Fruit fly (Drosophila melanogaster) whole organism: ENCODE results near the gene Iru.

Experiments used
- CG8478 ChIP-seq: fragments of >200 bp; optimal IDR thresholded peaks from 2 replicates; lab custom pipeline; 2018; ENCODE audit warnings: inconsistent platforms
- Dll ChIP-seq: fragments of >200 bp; optimal IDR thresholded peaks from 2 replicates; lab custom pipeline; 2017
- EcR ChIP-seq, 2 experiments: fragments of >200 bp; optimal IDR thresholded peaks; 2 replicates each; lab custom pipeline; 2017; ENCODE audit warnings: missing biosample characterization in 2 of 2, missing genetic modification characterization in 2 of 2, missing genetic modification reagents in 2 of 2
- pan ChIP-seq: fragments of >200 bp; optimal IDR thresholded peaks from 2 replicates; lab custom pipeline; 2017
- psq ChIP-seq: fragments of >200 bp; optimal IDR thresholded peaks from 2 replicates; lab custom pipeline; 2017
- usp ChIP-seq: fragments of >200 bp; optimal IDR thresholded peaks from 2 replicates; lab custom pipeline; 2017; ENCODE audit warnings: missing biosample characterization, missing genetic modification characterization, mixed read lengths

Iru gene

dm6 chr3R:9024835-9025510 is 18.7 kb downstream of the Iru start:
- TF ChIP-seq pan (lab: Kevin White, UChicago) (no peak), Dll (lab: Kevin White, UChicago) (no peak), usp (GFP tag; lab: Kevin White, UChicago) (no peak), EcR (GFP tag; optimal IDR thresholded peaks at IDR 0.05; lab: Kevin White, UChicago) (no peak), psq (lab: Kevin White, UChicago) (no peak), CG8478 (lab: Kevin White, UChicago) (no peak)

dm6 chr3R:9027082-9027481 is 20.8 kb downstream of the Iru start:
- TF ChIP-seq psq (lab: Kevin White, UChicago) (no peak), usp (GFP tag; lab: Kevin White, UChicago) (no peak), pan (lab: Kevin White, UChicago) (no peak), CG8478 (lab: Kevin White, UChicago) (no peak), Dll (lab: Kevin White, UChicago) (no peak), EcR (GFP tag; optimal IDR thresholded peaks at IDR 0.05; lab: Kevin White, UChicago) (no peak)

- TF ChIP-seq CG8478 (lab: Kevin White, UChicago) (no peak), psq (lab: Kevin White, UChicago) (no peak), EcR (GFP tag; optimal IDR thresholded peaks at IDR 0.05; lab: Kevin White, UChicago) (no peak), pan (lab: Kevin White, UChicago) (no peak), Dll (lab: Kevin White, UChicago) (no peak), usp (GFP tag; lab: Kevin White, UChicago) (no peak)
Measured at dm6 chr3R:9028690-9029089, 22.4 kb downstream of the Iru start.

dm6 chr3R:9029411-9029810 is 23.2 kb downstream of the Iru start:
- TF ChIP-seq EcR (GFP tag; optimal IDR thresholded peaks at IDR 0.05; lab: Kevin White, UChicago), result no peak

- no peak for TF ChIP-seq pan (lab: Kevin White, UChicago)
- no peak for TF ChIP-seq CG8478 (lab: Kevin White, UChicago)
- no peak for TF ChIP-seq EcR (GFP tag; optimal IDR thresholded peaks at IDR 0.05; lab: Kevin White, UChicago)
- TF ChIP-seq usp (GFP tag; lab: Kevin White, UChicago), result no peak
- no peak for TF ChIP-seq Dll (lab: Kevin White, UChicago)
- TF ChIP-seq psq (lab: Kevin White, UChicago), result no peak
Measured at dm6 chr3R:9030006-9030749, 23.9 kb downstream of the Iru start.

- no peak for TF ChIP-seq usp (GFP tag; lab: Kevin White, UChicago)
- no peak for TF ChIP-seq CG8478 (lab: Kevin White, UChicago)
- TF ChIP-seq Dll (lab: Kevin White, UChicago), result no peak
- TF ChIP-seq EcR (GFP tag; optimal IDR thresholded peaks at IDR 0.05; lab: Kevin White, UChicago), result no peak
- no peak for TF ChIP-seq psq (lab: Kevin White, UChicago)
- no peak for TF ChIP-seq pan (lab: Kevin White, UChicago)
Measured at dm6 chr3R:9030750-9031128, 24.5 kb downstream of the Iru start.

- TF ChIP-seq Dll (lab: Kevin White, UChicago) (no peak), pan (lab: Kevin White, UChicago) (no peak), CG8478 (lab: Kevin White, UChicago) (no peak), usp (GFP tag; lab: Kevin White, UChicago) (no peak), psq (lab: Kevin White, UChicago) (no peak), EcR (GFP tag; optimal IDR thresholded peaks at IDR 0.05; lab: Kevin White, UChicago) (no peak)
Measured at dm6 chr3R:9031797-9032418, 25.7 kb downstream of the Iru start.

- TF ChIP-seq usp (GFP tag; lab: Kevin White, UChicago) (no peak), Dll (lab: Kevin White, UChicago) (no peak), psq (lab: Kevin White, UChicago) (no peak), EcR (GFP tag; optimal IDR thresholded peaks at IDR 0.05; lab: Kevin White, UChicago) (no peak), pan (lab: Kevin White, UChicago) (no peak), CG8478 (lab: Kevin White, UChicago) (no peak)
Measured at dm6 chr3R:9033619-9034401, 27.6 kb downstream of the Iru start.

- TF ChIP-seq CG8478 (lab: Kevin White, UChicago) (no peak), EcR (GFP tag; optimal IDR thresholded peaks at IDR 0.05; lab: Kevin White, UChicago) (no peak), Dll (lab: Kevin White, UChicago) (no peak), psq (lab: Kevin White, UChicago) (no peak), usp (GFP tag; lab: Kevin White, UChicago) (no peak), pan (lab: Kevin White, UChicago) (no peak)
Measured at dm6 chr3R:9035252-9035651, 29.0 kb downstream of the Iru start.

- TF ChIP-seq EcR (GFP tag; optimal IDR thresholded peaks at IDR 0.05; lab: Kevin White, UChicago) (no peak), pan (lab: Kevin White, UChicago) (no peak), Dll (lab: Kevin White, UChicago) (no peak), usp (GFP tag; lab: Kevin White, UChicago) (no peak), psq (lab: Kevin White, UChicago) (no peak)
Measured at dm6 chr3R:9037946-9038345, 31.7 kb downstream of the Iru start.
